Fruit fly (Drosophila melanogaster) whole organism, pupa: ENCODE measurements around the gene Ephrin.

ENCODE experiments used
- CG9948 ChIP-seq: fragments of 200-800 bp; sonication (Bioruptor generic); optimal IDR thresholded peaks from 2 replicates; lab custom pipeline; 2018; ENCODE audit warnings: missing biosample characterization, mild to moderate bottlenecking, missing genetic modification characterization, moderate library complexity
- Ets98B ChIP-seq: fragments of 200-800 bp; sonication (Bioruptor generic); IDR thresholded peaks from 2 replicates; pipeline ENCODE4 v1.3.6; 2022; ENCODE audit warnings: missing biosample characterization, missing genetic modification characterization
- Pif1A ChIP-seq: fragments of 200-800 bp; sonication (Bioruptor generic); optimal IDR thresholded peaks from 3 replicates; lab custom pipeline; 2016; ENCODE audit warnings: missing biosample characterization, missing genetic modification characterization
- Snoo ChIP-seq: fragments of 200-800 bp; sonication (Bioruptor generic); optimal IDR thresholded peaks from 3 replicates; lab custom pipeline; 2017; ENCODE audit warnings: missing biosample characterization, mild to moderate bottlenecking, missing genetic modification characterization, inconsistent platforms

dm6 chr4:558456-558855, 13.1 kb upstream of the Ephrin start:
- TF ChIP-seq Pif1A (GFP tag; lab: Kevin White, UChicago): peak; percentile 4
- no peak for TF ChIP-seq Snoo
- no peak for TF ChIP-seq CG9948 (tag; lab: Kevin White, UChicago)
- TF ChIP-seq Ets98B (GFP tag; lab: Robert Waterston, UW): no peak
